Fruit fly (Drosophila melanogaster) whole organism, embryonic: Measurements from ENCODE around the gene Tom40.
A peak's percentile ranks its signal among the peaks of the same experiment; 100 is the strongest.

Experiments
- Aef1 ChIP-seq: fragments of 200-800 bp; sonication (Bioruptor generic); IDR thresholded peaks from 3 replicates; pipeline ENCODE4 v1.3.6; 2022; ENCODE audit warnings: missing biosample characterization, missing genetic modification characterization
- Atf-2 ChIP-seq: fragments of 200-800 bp; sonication (Bioruptor generic); optimal IDR thresholded peaks from 2 replicates; lab custom pipeline; 2016; ENCODE audit warnings: missing biosample characterization, missing genetic modification characterization
- B-H1 ChIP-seq: fragments of 200-800 bp; sonication (Bioruptor generic); IDR thresholded peaks from 3 replicates; pipeline ENCODE4 v1.3.6; 2022; ENCODE audit warnings: missing biosample characterization, missing genetic modification characterization
- CG11247 ChIP-seq: fragments of 200-800 bp; sonication (Bioruptor generic); IDR thresholded peaks from 2 replicates; pipeline ENCODE4 v1.3.6; 2022; ENCODE audit warnings: missing biosample characterization, missing genetic modification characterization
- CG11560 ChIP-seq: fragments of 200-800 bp; sonication (Bioruptor generic); IDR thresholded peaks from 3 replicates; pipeline ENCODE4 v1.3.6; 2022; ENCODE audit warnings: missing biosample characterization, missing genetic modification characterization
- CG13287 ChIP-seq: fragments of 200-800 bp; sonication (Bioruptor generic); IDR thresholded peaks from 2 replicates; pipeline ENCODE4 v1.3.6; 2022; ENCODE audit warnings: missing biosample characterization, missing genetic modification characterization; ENCODE audit not compliant: partially characterized antibody
- CG1602 ChIP-seq: fragments of 200-800 bp; sonication (Bioruptor generic); optimal IDR thresholded peaks from 3 replicates; lab custom pipeline; 2016; ENCODE audit warnings: missing biosample characterization, missing genetic modification characterization
- CG18619 ChIP-seq: fragments of 200-800 bp; sonication (Bioruptor generic); optimal IDR thresholded peaks from 3 replicates; lab custom pipeline; 2017; ENCODE audit warnings: missing biosample characterization, mild to moderate bottlenecking, missing genetic modification characterization
- CG2889 ChIP-seq: fragments of 200-800 bp; sonication (Bioruptor generic); IDR thresholded peaks from 3 replicates; pipeline ENCODE4 v1.3.6; 2022; ENCODE audit warnings: missing biosample characterization, missing genetic modification characterization
- CG31441 ChIP-seq: fragments of 200-800 bp; sonication (Bioruptor generic); IDR thresholded peaks from 2 replicates; pipeline ENCODE4 v1.3.6; 2022; ENCODE audit warnings: missing biosample characterization, missing genetic modification characterization
- CG33213 ChIP-seq: fragments of 200-800 bp; sonication (Bioruptor generic); optimal IDR thresholded peaks from 3 replicates; lab custom pipeline; 2016; ENCODE audit warnings: missing biosample characterization, missing genetic modification characterization
- CG34224 ChIP-seq: fragments of 200-800 bp; sonication (Bioruptor generic); IDR thresholded peaks from 3 replicates; pipeline ENCODE4 v1.3.6; 2022; ENCODE audit warnings: missing biosample characterization, missing genetic modification characterization; ENCODE audit not compliant: partially characterized antibody
- CG3995 ChIP-seq: fragments of 200-800 bp; sonication (Bioruptor generic); optimal IDR thresholded peaks from 3 replicates; lab custom pipeline; 2016; ENCODE audit warnings: missing biosample characterization, missing genetic modification characterization
- CG4360 ChIP-seq: fragments of 200-800 bp; sonication (Bioruptor generic); IDR thresholded peaks from 2 replicates; pipeline ENCODE4 v1.3.6; 2022; ENCODE audit warnings: missing biosample characterization, missing genetic modification characterization
- CG4707 ChIP-seq: fragments of 200-800 bp; sonication (Bioruptor generic); optimal IDR thresholded peaks from 2 replicates; lab custom pipeline; 2018; ENCODE audit warnings: missing biosample characterization, mild to moderate bottlenecking, missing genetic modification characterization, moderate library complexity
- CG6683 ChIP-seq: fragments of 200-800 bp; sonication (Bioruptor generic); optimal IDR thresholded peaks from 2 replicates; lab custom pipeline; 2017; ENCODE audit warnings: missing biosample characterization, mild to moderate bottlenecking, missing genetic modification characterization, missing genetic modification reagents
- CG8388 ChIP-seq: fragments of 200-800 bp; sonication (Bioruptor generic); optimal IDR thresholded peaks from 2 replicates; lab custom pipeline; 2019; ENCODE audit warnings: missing biosample characterization, mild to moderate bottlenecking, missing genetic modification characterization, moderate library complexity
- CG8765 ChIP-seq: fragments of 200-800 bp; sonication (Bioruptor generic); IDR thresholded peaks from 2 replicates; pipeline ENCODE4 v1.3.6; 2022; ENCODE audit warnings: missing biosample characterization, missing genetic modification characterization
- CG9932 ChIP-seq: fragments of 200-800 bp; sonication (Bioruptor generic); IDR thresholded peaks from 2 replicates; pipeline ENCODE4 v1.3.6; 2022; ENCODE audit warnings: missing biosample characterization, missing genetic modification characterization
- Dbx ChIP-seq: fragments of 200-800 bp; sonication (Bioruptor generic); IDR thresholded peaks from 3 replicates; pipeline ENCODE4 v1.3.6; 2022; ENCODE audit warnings: missing biosample characterization, missing genetic modification characterization
- Dfd ChIP-seq, 2 experiments: fragments of >200 bp; optimal IDR thresholded peaks; 2 replicates each; lab custom pipeline; 2017; ENCODE audit warnings: missing biosample characterization in 2 of 2, missing genetic modification characterization in 2 of 2
- Elba2 ChIP-seq: fragments of 200-800 bp; sonication (Bioruptor generic); optimal IDR thresholded peaks from 3 replicates; lab custom pipeline; 2016; ENCODE audit warnings: missing biosample characterization, missing genetic modification characterization
- Ets97D ChIP-seq: fragments of 200-800 bp; sonication (Bioruptor generic); optimal IDR thresholded peaks from 3 replicates; lab custom pipeline; 2016; ENCODE audit warnings: missing biosample characterization, missing genetic modification characterization
- Fer3 ChIP-seq: fragments of 200-800 bp; sonication (Bioruptor generic); optimal IDR thresholded peaks from 2 replicates; lab custom pipeline; 2018; ENCODE audit warnings: missing biosample characterization, mild to moderate bottlenecking, missing genetic modification characterization, moderate library complexity
- HmgZ ChIP-seq: fragments of 200-800 bp; sonication (Bioruptor generic); optimal IDR thresholded peaks from 2 replicates; lab custom pipeline; 2018; ENCODE audit warnings: missing biosample characterization, mild to moderate bottlenecking, missing genetic modification characterization
- NFAT ChIP-seq: fragments of 200-800 bp; sonication (Bioruptor generic); IDR thresholded peaks from 2 replicates; pipeline ENCODE4 v1.3.6; 2022; ENCODE audit warnings: missing biosample characterization, missing genetic modification characterization
- Ravus ChIP-seq: fragments of 200-800 bp; sonication (Bioruptor generic); IDR thresholded peaks from 2 replicates; pipeline ENCODE4 v1.3.6; 2022; ENCODE audit warnings: missing biosample characterization, missing genetic modification characterization
- Sry-δ ChIP-seq: fragments of 200-800 bp; sonication (Bioruptor generic); optimal IDR thresholded peaks from 2 replicates; lab custom pipeline; 2016; ENCODE audit warnings: missing biosample characterization, missing genetic modification characterization
- Ssrp ChIP-seq: fragments of 200-800 bp; sonication (Bioruptor generic); optimal IDR thresholded peaks from 2 replicates; lab custom pipeline; 2018; ENCODE audit warnings: missing biosample characterization, mild to moderate bottlenecking, missing genetic modification characterization, moderate library complexity
- bab2 ChIP-seq: fragments of 200-800 bp; sonication (Bioruptor generic); optimal IDR thresholded peaks from 2 replicates; lab custom pipeline; 2016; ENCODE audit warnings: missing biosample characterization, missing genetic modification characterization
- bsh ChIP-seq, 2 experiments: fragments of 200-800 bp; sonication (Bioruptor generic); optimal IDR thresholded peaks; 2 replicates each; lab custom pipeline; 2017 to 2018; ENCODE audit warnings: mild to moderate bottlenecking in 2 of 2, missing biosample characterization in 2 of 2, missing genetic modification characterization in 2 of 2, moderate library complexity in 1 of 2
- cas ChIP-seq: fragments of 200-800 bp; sonication (Bioruptor generic); IDR thresholded peaks from 2 replicates; pipeline ENCODE4 v1.3.6; 2022; ENCODE audit warnings: missing biosample characterization, missing genetic modification characterization
- caup ChIP-seq: fragments of 200-800 bp; sonication (Bioruptor generic); optimal IDR thresholded peaks from 3 replicates; lab custom pipeline; 2017; ENCODE audit warnings: missing biosample characterization, mild to moderate bottlenecking, missing genetic modification characterization, moderate library complexity; ENCODE audit not compliant: severe bottlenecking
- crc ChIP-seq: fragments of 200-800 bp; sonication (Bioruptor generic); optimal IDR thresholded peaks from 2 replicates; lab custom pipeline; 2016; ENCODE audit warnings: missing biosample characterization, missing genetic modification characterization
- danr ChIP-seq: fragments of 200-800 bp; sonication (Bioruptor generic); IDR thresholded peaks from 2 replicates; pipeline ENCODE4 v1.3.6; 2022; ENCODE audit warnings: missing biosample characterization, missing genetic modification characterization
- dm ChIP-seq: fragments of 200-800 bp; sonication (Bioruptor generic); optimal IDR thresholded peaks from 3 replicates; lab custom pipeline; 2016; ENCODE audit warnings: missing biosample characterization, missing genetic modification characterization
- dmrt11E ChIP-seq: fragments of 200-800 bp; sonication (Bioruptor generic); optimal IDR thresholded peaks from 3 replicates; lab custom pipeline; 2018; ENCODE audit warnings: missing biosample characterization, mild to moderate bottlenecking, missing genetic modification characterization, moderate library complexity
- emc ChIP-seq: fragments of 200-800 bp; sonication (Bioruptor generic); optimal IDR thresholded peaks from 2 replicates; lab custom pipeline; 2016; ENCODE audit warnings: missing biosample characterization, missing genetic modification characterization
- fd96Cb ChIP-seq: fragments of 200-800 bp; sonication (Bioruptor generic); optimal IDR thresholded peaks from 2 replicates; lab custom pipeline; 2018; ENCODE audit warnings: missing biosample characterization, mild to moderate bottlenecking, missing genetic modification characterization, moderate library complexity
- jing ChIP-seq: fragments of 200-800 bp; sonication (Bioruptor generic); optimal IDR thresholded peaks from 2 replicates; lab custom pipeline; 2018; ENCODE audit warnings: missing biosample characterization, mild to moderate bottlenecking, missing genetic modification characterization
- lab ChIP-seq: fragments of 200-800 bp; sonication (Bioruptor generic); optimal IDR thresholded peaks from 3 replicates; lab custom pipeline; 2017; ENCODE audit warnings: missing biosample characterization, missing genetic modification characterization, mild to moderate bottlenecking, moderate library complexity, missing genetic modification reagents
- nom ChIP-seq: fragments of 200-800 bp; sonication (Bioruptor generic); optimal IDR thresholded peaks from 2 replicates; lab custom pipeline; 2017; ENCODE audit warnings: missing biosample characterization, missing genetic modification characterization, mild to moderate bottlenecking, moderate library complexity, missing genetic modification reagents
- onecut ChIP-seq: fragments of 200-800 bp; sonication (Bioruptor generic); IDR thresholded peaks from 2 replicates; pipeline ENCODE4 v1.3.6; 2022; ENCODE audit warnings: missing biosample characterization, missing genetic modification characterization
- run ChIP-seq: fragments of 200-800 bp; sonication (Bioruptor generic); optimal IDR thresholded peaks from 3 replicates; lab custom pipeline; 2018; ENCODE audit warnings: missing biosample characterization, mild to moderate bottlenecking, missing genetic modification characterization
- seq ChIP-seq: fragments of 200-800 bp; sonication (Bioruptor generic); IDR thresholded peaks from 2 replicates; pipeline ENCODE4 v1.3.6; 2022; ENCODE audit warnings: missing biosample characterization, missing genetic modification characterization
- sisA ChIP-seq: fragments of 200-800 bp; sonication (Bioruptor generic); IDR thresholded peaks from 2 replicates; pipeline ENCODE4 v1.3.6; 2022; ENCODE audit warnings: missing biosample characterization, missing genetic modification characterization
- stc ChIP-seq: fragments of 200-800 bp; sonication (Bioruptor generic); IDR thresholded peaks from 2 replicates; pipeline ENCODE4 v1.3.6; 2022; ENCODE audit warnings: missing biosample characterization, missing genetic modification characterization
- yki ChIP-seq: fragments of >200 bp; optimal IDR thresholded peaks from 3 replicates; lab custom pipeline; 2018
- zfh1 ChIP-seq: fragments of 200-800 bp; sonication (Bioruptor generic); IDR thresholded peaks from 3 replicates; pipeline ENCODE4 v1.3.6; 2022; ENCODE audit warnings: missing biosample characterization, missing genetic modification characterization

Gene Tom40

dm6 chrX:7691947-7692739 is 44.5 kb upstream of the Tom40 start (continued):
- TF ChIP-seq Aef1 (GFP tag; lab: Robert Waterston, UW) (peak; percentile 65), sisA (GFP tag; lab: Robert Waterston, UW) (peak; percentile 60), danr (GFP tag; lab: Robert Waterston, UW) (0 out of 2 replicates have a peak, but pooled peaks have one; percentile 8), caup (GFP tag; lab: Kevin White, UChicago) (peak; percentile 67), CG1602 (GFP tag; lab: Kevin White, UChicago) (peak; percentile 52), CG9932 (GFP tag; lab: Robert Waterston, UW) (peak; percentile 67), bab2 (GFP tag; lab: Kevin White, UChicago) (peak; percentile 56), CG34224 (GFP tag; lab: Robert Waterston, UW) (no peak), lab (peak; percentile 79), dm (GFP tag; lab: Kevin White, UChicago) (peak; percentile 35), CG13287 (peak; percentile 35; the same call in 1 of the 2 replicates), HmgZ (tag; lab: Kevin White, UChicago) (peak; percentile 28), crc (peak; percentile 17), Ravus (GFP tag; lab: Robert Waterston, UW) (peak; percentile 29; the same call in 1 of the 2 replicates), dmrt11E (tag; lab: Kevin White, UChicago) (peak; percentile 29), seq (GFP tag; lab: Robert Waterston, UW) (peak; percentile 49; the same call in 1 of the 2 replicates), CG4360 (peak; percentile 35; the same call in 1 of the 2 replicates), nom (GFP tag; lab: Kevin White, UChicago) (peak; percentile 97), CG6683 (GFP tag; lab: Kevin White, UChicago) (peak; percentile 31), jing (GFP tag; lab: Kevin White, UChicago) (peak; percentile 33), fd96Cb (tag; lab: Kevin White, UChicago) (peak; percentile 59), Atf-2 (GFP tag; lab: Kevin White, UChicago) (peak; percentile 72), CG31441 (GFP tag; lab: Robert Waterston, UW) (peak; percentile 80), CG8765 (GFP tag; lab: Robert Waterston, UW) (peak; percentile 41; the same call in 1 of the 2 replicates), Fer3 (tag; lab: Kevin White, UChicago) (peak; percentile 82), onecut (GFP tag; lab: Robert Waterston, UW) (peak; percentile 18; the same call in 1 of the 2 replicates), CG18619 (GFP tag; lab: Kevin White, UChicago) (peak; percentile 76), run (tag; lab: Kevin White, UChicago) (no peak), Dbx (no peak; the same call in 2 of the 3 replicates), emc (GFP tag; lab: Kevin White, UChicago) (peak; percentile 63), NFAT (GFP tag; lab: Robert Waterston, UW) (peak; percentile 52), Ets97D (peak; percentile 19), zfh1 (GFP tag; lab: Robert Waterston, UW) (peak; percentile 57; the same call in 2 of the 3 replicates), CG3995 (GFP tag; lab: Kevin White, UChicago) (peak; percentile 4), Sry-δ (peak; percentile 25), Ssrp (tag; lab: Kevin White, UChicago) (peak; percentile 37), CG11247 (GFP tag; lab: Robert Waterston, UW) (peak; percentile 15; the same call in 1 of the 2 replicates), Dfd (GFP tag; optimal IDR thresholded peaks at IDR 0.05; lab: Kevin White, UChicago) (no peak), bsh (GFP tag; optimal IDR thresholded peaks at IDR 0.05; lab: Kevin White, UChicago) (peak; percentile 69 to 82), yki (peak; percentile 84), stc (GFP tag; lab: Robert Waterston, UW) (peak; percentile 64; the same call in 1 of the 2 replicates), CG2889 (peak; percentile 72; the same call in 2 of the 3 replicates), CG8388 (peak; percentile 69), cas (GFP tag; lab: Robert Waterston, UW) (no peak), CG11560 (tag; lab: Robert Waterston, UW) (peak; percentile 22; the same call in 1 of the 3 replicates), CG33213 (peak; percentile 2), B-H1 (GFP tag; lab: Robert Waterston, UW) (peak; percentile 34; the same call in 2 of the 3 replicates), CG4707 (GFP tag; lab: Kevin White, UChicago) (no peak), Elba2 (GFP tag; lab: Kevin White, UChicago) (no peak)
